Fruit fly (Drosophila melanogaster): ENCODE measurements around the gene Elo68beta.

Elo68beta gene

dm6 chr3L:11091943-11092609, 9.4 kb downstream of the Elo68beta start (continued):
- TF ChIP-seq klu (GFP tag; IDR thresholded peaks at IDR 0.05) (0 out of 2 replicates have a peak, but pooled peaks have one; percentile 40), CG9727 (GFP tag; optimal IDR thresholded peaks at IDR 0.05) (peak; percentile 47), mam (GFP tag; optimal IDR thresholded peaks at IDR 0.05) (peak; percentile 64), otp (GFP tag; IDR thresholded peaks at IDR 0.05) (no peak; the same call in 2 of the 3 replicates), Bgb (GFP tag; IDR thresholded peaks at IDR 0.05; ENCODE audit: partially characterized antibody) (no peak), CG8388 (GFP tag; optimal IDR thresholded peaks at IDR 0.05) (no peak), CG17568 (GFP tag; optimal IDR thresholded peaks at IDR 0.05) (no peak), Neu2 (GFP tag; optimal IDR thresholded peaks at IDR 0.05; ENCODE audit: borderline replicate concordance) (no peak), CG13424 (tag; optimal IDR thresholded peaks at IDR 0.05) (no peak), CG33213 (GFP tag; optimal IDR thresholded peaks at IDR 0.05) (peak; percentile 63), CG18764 (GFP tag; optimal IDR thresholded peaks at IDR 0.05) (peak; percentile 52), Dfd (GFP tag; optimal IDR thresholded peaks at IDR 0.05) (no peak), CG17359 (tag; optimal IDR thresholded peaks at IDR 0.05) (peak; percentile 30), CG18262 (tag; optimal IDR thresholded peaks at IDR 0.05) (peak; percentile 45), Hmx (GFP tag; optimal IDR thresholded peaks at IDR 0.05) (no peak), CG4854 (GFP tag; optimal IDR thresholded peaks at IDR 0.05) (peak; percentile 14), bab2 (GFP tag; optimal IDR thresholded peaks at IDR 0.05) (peak; percentile 4), Side (GFP tag; optimal IDR thresholded peaks at IDR 0.05) (peak; percentile 76), gce (GFP tag; IDR thresholded peaks at IDR 0.05) (no peak), fd102C (GFP tag; optimal IDR thresholded peaks at IDR 0.05) (no peak), CG14014 (GFP tag; IDR thresholded peaks at IDR 0.05) (0 out of 2 replicates have a peak, but pooled peaks have one; percentile 8), CG3163 (GFP tag; optimal IDR thresholded peaks at IDR 0.05) (peak; percentile 43), ewg (GFP tag; optimal IDR thresholded peaks at IDR 0.05) (peak; percentile 7), kay (GFP tag; optimal IDR thresholded peaks at IDR 0.05) (peak; percentile 43), dpn (GFP tag; optimal IDR thresholded peaks at IDR 0.05) (peak; percentile 68 to 74), h (optimal IDR thresholded peaks at IDR 0.05) (no peak), Lim3 (GFP tag; IDR thresholded peaks at IDR 0.05) (no peak), sima (GFP tag; optimal IDR thresholded peaks at IDR 0.05) (peak; percentile 25), Optix (GFP tag; IDR thresholded peaks at IDR 0.05) (no peak), zfh2 (GFP tag; optimal IDR thresholded peaks at IDR 0.05) (peak; percentile 51), Hr78 (GFP tag; optimal IDR thresholded peaks at IDR 0.05) (no peak), sisA (GFP tag; IDR thresholded peaks at IDR 0.05) (no peak), pros (GFP tag; optimal IDR thresholded peaks at IDR 0.05) (no peak), CHES-1-like (GFP tag; optimal IDR thresholded peaks at IDR 0.05) (peak; percentile 63), CG8290 (GFP tag; optimal IDR thresholded peaks at IDR 0.05) (peak; percentile 80), CG8290 (tag; optimal IDR thresholded peaks at IDR 0.05) (peak; percentile 55 to 78), grau (tag; optimal IDR thresholded peaks at IDR 0.05) (peak; percentile 79), MTF-1 (GFP tag; optimal IDR thresholded peaks at IDR 0.05; ENCODE audit: borderline replicate concordance) (peak; percentile 28), yki (optimal IDR thresholded peaks at IDR 0.05) (no peak), CG12942 (GFP tag; optimal IDR thresholded peaks at IDR 0.05) (peak; percentile 39), run (tag; optimal IDR thresholded peaks at IDR 0.05) (no peak), HLHmδ (GFP tag; optimal IDR thresholded peaks at IDR 0.05) (peak; percentile 33), Nf-YC (tag; optimal IDR thresholded peaks at IDR 0.05) (peak; percentile 10), CG15073 (GFP tag; optimal IDR thresholded peaks at IDR 0.05) (no peak), CG11504 (tag; optimal IDR thresholded peaks at IDR 0.05) (peak; percentile 7), jing (GFP tag; optimal IDR thresholded peaks at IDR 0.05) (no peak), Dad (GFP tag; optimal IDR thresholded peaks at IDR 0.05) (peak; percentile 58), Rfx (GFP tag; IDR thresholded peaks at IDR 0.05) (peak; percentile 53), phol (tag; optimal IDR thresholded peaks at IDR 0.05) (no peak), Chrac-16 (GFP tag; optimal IDR thresholded peaks at IDR 0.05) (peak; percentile 30), so (GFP tag; IDR thresholded peaks at IDR 0.05) (no peak)
